Fruit fly (Drosophila melanogaster) whole organism, embryonic: ENCODE results near the gene CG13894.

Source experiments
- Bteb2 ChIP-seq: fragments of 200-800 bp; sonication (Bioruptor generic); optimal IDR thresholded peaks from 2 replicates; lab custom pipeline; 2016; ENCODE audit warnings: missing biosample characterization, missing genetic modification characterization
- CG10979 ChIP-seq: fragments of 200-800 bp; sonication (Bioruptor generic); optimal IDR thresholded peaks from 2 replicates; lab custom pipeline; 2018; ENCODE audit warnings: missing biosample characterization, mild to moderate bottlenecking, missing genetic modification characterization, moderate library complexity
- CG11085 ChIP-seq: fragments of 200-800 bp; sonication (Bioruptor generic); IDR thresholded peaks from 2 replicates; pipeline ENCODE4 v1.3.6; 2022; ENCODE audit warnings: missing biosample characterization, missing genetic modification characterization
- CG1233 ChIP-seq: fragments of 200-800 bp; sonication (Bioruptor generic); optimal IDR thresholded peaks from 4 replicates; lab custom pipeline; 2018; ENCODE audit warnings: missing biosample characterization, mild to moderate bottlenecking, missing genetic modification characterization
- CG13123 ChIP-seq: fragments of 200-800 bp; sonication (Bioruptor generic); optimal IDR thresholded peaks from 2 replicates; lab custom pipeline; 2016; ENCODE audit warnings: missing biosample characterization, missing genetic modification characterization
- CG1529 ChIP-seq: fragments of 200-800 bp; sonication (Bioruptor generic); optimal IDR thresholded peaks from 3 replicates; lab custom pipeline; 2018; ENCODE audit warnings: missing biosample characterization, missing genetic modification characterization
- CG15601 ChIP-seq: fragments of 200-800 bp; sonication (Bioruptor generic); optimal IDR thresholded peaks from 3 replicates; lab custom pipeline; 2019; ENCODE audit warnings: missing biosample characterization, mild to moderate bottlenecking, missing genetic modification characterization, moderate library complexity
- CG1603 ChIP-seq: fragments of 200-800 bp; sonication (Bioruptor generic); optimal IDR thresholded peaks from 2 replicates; lab custom pipeline; 2019; ENCODE audit warnings: missing biosample characterization, mild to moderate bottlenecking, missing genetic modification characterization, moderate library complexity
- CG17361 ChIP-seq: fragments of 200-800 bp; sonication (Bioruptor generic); IDR thresholded peaks from 3 replicates; pipeline ENCODE4 v1.3.6; 2022; ENCODE audit warnings: missing biosample characterization, missing genetic modification characterization
- CG17612 ChIP-seq: fragments of 200-800 bp; sonication (Bioruptor generic); IDR thresholded peaks from 2 replicates; pipeline ENCODE4 v1.3.6; 2022; ENCODE audit warnings: missing biosample characterization, missing genetic modification characterization
- CG1832 ChIP-seq: fragments of 200-800 bp; sonication (Bioruptor generic); optimal IDR thresholded peaks from 2 replicates; lab custom pipeline; 2017; ENCODE audit warnings: missing biosample characterization, mild to moderate bottlenecking, missing genetic modification characterization, inconsistent platforms
- CG2120 ChIP-seq: fragments of 200-800 bp; sonication (Bioruptor generic); optimal IDR thresholded peaks from 3 replicates; lab custom pipeline; 2016; ENCODE audit warnings: missing biosample characterization, missing genetic modification characterization
- CG3847 ChIP-seq: fragments of 200-800 bp; sonication (Bioruptor generic); IDR thresholded peaks from 2 replicates; pipeline ENCODE4 v1.3.6; 2022; ENCODE audit warnings: missing biosample characterization, missing genetic modification characterization
- CG6254 ChIP-seq: fragments of 200-800 bp; sonication (Bioruptor generic); optimal IDR thresholded peaks from 3 replicates; lab custom pipeline; 2017; ENCODE audit warnings: mild to moderate bottlenecking, missing biosample characterization, missing genetic modification reagents, missing genetic modification characterization
- CG7556 ChIP-seq: fragments of 200-800 bp; sonication (Bioruptor generic); optimal IDR thresholded peaks from 2 replicates; lab custom pipeline; 2017; ENCODE audit warnings: missing biosample characterization, mild to moderate bottlenecking, missing genetic modification characterization
- CG7839 ChIP-seq: fragments of 200-800 bp; sonication (Bioruptor generic); optimal IDR thresholded peaks from 3 replicates; lab custom pipeline; 2018; ENCODE audit warnings: missing biosample characterization, mild to moderate bottlenecking, missing genetic modification characterization, moderate library complexity
- CG7987 ChIP-seq: fragments of 200-800 bp; sonication (Bioruptor generic); optimal IDR thresholded peaks from 2 replicates; lab custom pipeline; 2018; ENCODE audit warnings: missing biosample characterization, mild to moderate bottlenecking, missing genetic modification characterization, moderate library complexity
- CG8478 ChIP-seq: fragments of >200 bp; optimal IDR thresholded peaks from 2 replicates; lab custom pipeline; 2018
- CG9727 ChIP-seq: fragments of 200-800 bp; sonication (Bioruptor generic); optimal IDR thresholded peaks from 3 replicates; lab custom pipeline; 2017; ENCODE audit warnings: missing biosample characterization, mild to moderate bottlenecking, missing genetic modification characterization
- CG9797 ChIP-seq: fragments of 200-800 bp; sonication (Bioruptor generic); optimal IDR thresholded peaks from 3 replicates; lab custom pipeline; 2018; ENCODE audit warnings: missing biosample characterization, mild to moderate bottlenecking, missing genetic modification characterization
- CG9817 ChIP-seq: fragments of 200-800 bp; sonication (Bioruptor generic); optimal IDR thresholded peaks from 2 replicates; lab custom pipeline; 2018; ENCODE audit warnings: missing biosample characterization, mild to moderate bottlenecking, missing genetic modification characterization, moderate library complexity
- CTCF ChIP-seq: fragments of 200-800 bp; sonication (Bioruptor generic); optimal IDR thresholded peaks from 2 replicates; lab custom pipeline; 2017; ENCODE audit warnings: missing biosample characterization, mild to moderate bottlenecking, missing genetic modification characterization, moderate library complexity
- Dll ChIP-seq: fragments of 200-800 bp; sonication (Bioruptor generic); IDR thresholded peaks from 4 replicates; pipeline ENCODE4 v1.3.6; 2022; ENCODE audit warnings: missing biosample characterization, missing genetic modification characterization; ENCODE audit not compliant: partially characterized antibody
- Doc2 ChIP-seq: fragments of 200-800 bp; sonication (Bioruptor generic); IDR thresholded peaks from 2 replicates; pipeline ENCODE4 v1.3.6; 2022; ENCODE audit warnings: missing biosample characterization, missing genetic modification characterization
- ERR ChIP-seq: fragments of 200-800 bp; sonication (Bioruptor generic); optimal IDR thresholded peaks from 2 replicates; lab custom pipeline; 2016; ENCODE audit warnings: missing biosample characterization, missing genetic modification characterization
- Fer2 ChIP-seq: fragments of 200-800 bp; sonication (Bioruptor generic); optimal IDR thresholded peaks from 2 replicates; lab custom pipeline; 2018; ENCODE audit warnings: missing biosample characterization, mild to moderate bottlenecking, missing genetic modification characterization, moderate library complexity
- HLHmδ ChIP-seq: fragments of 200-800 bp; sonication (Bioruptor generic); optimal IDR thresholded peaks from 2 replicates; lab custom pipeline; 2018; ENCODE audit warnings: missing biosample characterization, mild to moderate bottlenecking, missing genetic modification characterization, moderate library complexity
- Hr78 ChIP-seq, 2 experiments: fragments of 200-800 bp in 1 of 2; fragments of >200 bp in 1 of 2; sonication (Bioruptor generic) in 1 of 2; optimal IDR thresholded peaks; 2 replicates each; lab custom pipeline; 2017 to 2019; ENCODE audit warnings: missing biosample characterization in 2 of 2, missing genetic modification characterization in 2 of 2, mild to moderate bottlenecking in 1 of 2, moderate library complexity in 1 of 2
- Hsf ChIP-seq: fragments of 200-800 bp; sonication (Bioruptor generic); optimal IDR thresholded peaks from 3 replicates; lab custom pipeline; 2016; ENCODE audit warnings: missing biosample characterization, missing genetic modification characterization
- MESR4 ChIP-seq: fragments of 200-800 bp; sonication (Bioruptor generic); optimal IDR thresholded peaks from 2 replicates; lab custom pipeline; 2018; ENCODE audit warnings: missing biosample characterization, mild to moderate bottlenecking, missing genetic modification characterization, moderate library complexity
- Meics ChIP-seq: fragments of 200-800 bp; sonication (Bioruptor generic); optimal IDR thresholded peaks from 2 replicates; lab custom pipeline; 2017; ENCODE audit warnings: missing biosample characterization, mild to moderate bottlenecking, missing genetic modification characterization
- NC2β ChIP-seq: fragments of 200-800 bp; sonication (Bioruptor generic); optimal IDR thresholded peaks from 2 replicates; lab custom pipeline; 2016; ENCODE audit warnings: missing biosample characterization, missing genetic modification characterization
- NK7.1 ChIP-seq: fragments of 200-800 bp; sonication (Bioruptor generic); optimal IDR thresholded peaks from 3 replicates; lab custom pipeline; 2016; ENCODE audit warnings: missing biosample characterization, missing genetic modification characterization
- Ptx1 ChIP-seq: fragments of 200-800 bp; sonication (Bioruptor generic); IDR thresholded peaks from 2 replicates; pipeline ENCODE4 v1.3.6; 2022; ENCODE audit warnings: missing biosample characterization, missing genetic modification characterization
- Rx ChIP-seq: fragments of 200-800 bp; sonication (Bioruptor generic); IDR thresholded peaks from 2 replicates; pipeline ENCODE4 v1.3.6; 2022; ENCODE audit warnings: missing biosample characterization, missing genetic modification characterization
- ara ChIP-seq: fragments of 200-800 bp; sonication (Bioruptor generic); IDR thresholded peaks from 2 replicates; pipeline ENCODE4 v1.3.6; 2022; ENCODE audit warnings: missing biosample characterization, missing genetic modification characterization
- bab2 ChIP-seq: fragments of 200-800 bp; sonication (Bioruptor generic); optimal IDR thresholded peaks from 2 replicates; lab custom pipeline; 2016; ENCODE audit warnings: missing biosample characterization, missing genetic modification characterization
- danr ChIP-seq: fragments of 200-800 bp; sonication (Bioruptor generic); IDR thresholded peaks from 2 replicates; pipeline ENCODE4 v1.3.6; 2022; ENCODE audit warnings: missing biosample characterization, missing genetic modification characterization
- fru ChIP-seq: fragments of >200 bp; optimal IDR thresholded peaks from 2 replicates; lab custom pipeline; 2017
- gem ChIP-seq: fragments of 200-800 bp; sonication (Bioruptor generic); optimal IDR thresholded peaks from 2 replicates; lab custom pipeline; 2019; ENCODE audit warnings: missing biosample characterization, mild to moderate bottlenecking, missing genetic modification characterization, moderate library complexity
- grau ChIP-seq: fragments of 200-800 bp; optimal IDR thresholded peaks from 3 replicates; lab custom pipeline; 2019; ENCODE audit warnings: missing biosample characterization, mild to moderate bottlenecking, missing genetic modification characterization, moderate library complexity
- lab ChIP-seq: fragments of 200-800 bp; sonication (Bioruptor generic); optimal IDR thresholded peaks from 3 replicates; lab custom pipeline; 2017; ENCODE audit warnings: missing biosample characterization, missing genetic modification characterization, mild to moderate bottlenecking, moderate library complexity, missing genetic modification reagents
- lov ChIP-seq, 2 experiments: fragments of 200-800 bp in 1 of 2; fragments of >200 bp in 1 of 2; sonication (Bioruptor generic) in 1 of 2; IDR thresholded peaks in 1 of 2; optimal IDR thresholded peaks in 1 of 2; 2 replicates in 1 of 2; 3 replicates in 1 of 2; pipeline versions ENCODE4 v1.3.6 to Lab custom; 2017 to 2022; ENCODE audit warnings: missing biosample characterization in 1 of 2, missing genetic modification characterization in 1 of 2
- pfk ChIP-seq: fragments of 200-800 bp; sonication (Bioruptor generic); optimal IDR thresholded peaks from 2 replicates; lab custom pipeline; 2018; ENCODE audit warnings: missing biosample characterization, mild to moderate bottlenecking, missing genetic modification characterization, moderate library complexity
- psq ChIP-seq: fragments of 200-800 bp; sonication (Bioruptor generic); optimal IDR thresholded peaks from 2 replicates; lab custom pipeline; 2017; ENCODE audit warnings: missing biosample characterization, missing genetic modification characterization
- salm ChIP-seq: fragments of 200-800 bp; sonication (Bioruptor generic); optimal IDR thresholded peaks from 2 replicates; lab custom pipeline; 2018; ENCODE audit warnings: missing biosample characterization, mild to moderate bottlenecking, missing genetic modification characterization
- scrt ChIP-seq: fragments of 200-800 bp; sonication (Bioruptor generic); optimal IDR thresholded peaks from 2 replicates; lab custom pipeline; 2018; ENCODE audit warnings: missing biosample characterization, mild to moderate bottlenecking, missing genetic modification characterization, moderate library complexity
- seq ChIP-seq: fragments of 200-800 bp; sonication (Bioruptor generic); IDR thresholded peaks from 2 replicates; pipeline ENCODE4 v1.3.6; 2022; ENCODE audit warnings: missing biosample characterization, missing genetic modification characterization
- sqz ChIP-seq: fragments of 200-800 bp; sonication (Bioruptor generic); optimal IDR thresholded peaks from 3 replicates; lab custom pipeline; 2018; ENCODE audit warnings: missing biosample characterization, mild to moderate bottlenecking, missing genetic modification characterization
- usp ChIP-seq: fragments of >200 bp; optimal IDR thresholded peaks from 2 replicates; lab custom pipeline; 2017; ENCODE audit warnings: missing biosample characterization, missing genetic modification characterization

CG13894 gene

dm6 chr3L:700160-700917 is 1.4 kb upstream of the CG13894 start (continued):
- TF ChIP-seq MESR4 (GFP tag; lab: Kevin White, UChicago) (no peak), seq (peak; percentile 40; the same call in 1 of the 2 replicates), Doc2 (GFP tag; lab: Robert Waterston, UW) (no peak), CG3847 (GFP tag; lab: Robert Waterston, UW) (0 out of 2 replicates have a peak, but pooled peaks have one; percentile 13), NK7.1 (GFP tag; lab: Kevin White, UChicago) (no peak), CG9817 (tag; lab: Kevin White, UChicago) (peak; percentile 36), psq (GFP tag; lab: Kevin White, UChicago) (no peak), CG2120 (GFP tag; lab: Kevin White, UChicago) (peak; percentile 69), CG8478 (lab: Kevin White, UChicago) (no peak), bab2 (peak; percentile 7), CG10979 (tag; lab: Kevin White, UChicago) (peak; percentile 59), Rx (GFP tag; lab: Robert Waterston, UW) (no peak), CG17361 (peak; percentile 71; the same call in 2 of the 3 replicates), CG1529 (GFP tag; lab: Kevin White, UChicago) (peak; percentile 8), fru (lab: Kevin White, UChicago) (no peak), Hsf (GFP tag; lab: Kevin White, UChicago) (peak; percentile 62), gem (tag; lab: Kevin White, UChicago) (peak; percentile 84), grau (tag; lab: Kevin White, UChicago) (peak; percentile 73), CG9797 (GFP tag; lab: Kevin White, UChicago) (no peak), lab (GFP tag; lab: Kevin White, UChicago) (peak; percentile 80), danr (GFP tag; lab: Robert Waterston, UW) (peak; percentile 40; the same call in 1 of the 2 replicates), usp (no peak), Fer2 (tag; lab: Kevin White, UChicago) (peak; percentile 12), CG6254 (GFP tag; lab: Kevin White, UChicago) (peak; percentile 60), salm (tag; lab: Kevin White, UChicago) (peak; percentile 41), CG1832 (no peak), CG17612 (GFP tag; lab: Robert Waterston, UW) (no peak), lov (optimal IDR thresholded peaks at IDR 0.05; lab: Kevin White, UChicago) (no peak), lov (GFP tag; IDR thresholded peaks at IDR 0.05; lab: Robert Waterston, UW) (no peak), NC2β (GFP tag; lab: Kevin White, UChicago) (peak; percentile 10), CG1233 (GFP tag; lab: Kevin White, UChicago) (peak; percentile 41), ara (GFP tag; lab: Robert Waterston, UW) (peak; percentile 50; the same call in 1 of the 2 replicates), Meics (GFP tag; lab: Kevin White, UChicago) (peak; percentile 72), CG7987 (GFP tag; lab: Kevin White, UChicago) (peak; percentile 61), CG7839 (tag; lab: Kevin White, UChicago) (peak; percentile 65), ERR (GFP tag; lab: Kevin White, UChicago) (peak; percentile 17), CG11085 (GFP tag; lab: Robert Waterston, UW) (no peak), Ptx1 (peak; percentile 54), pfk (GFP tag; lab: Kevin White, UChicago) (no peak), CG15601 (tag; lab: Kevin White, UChicago) (peak; percentile 41), scrt (GFP tag; lab: Kevin White, UChicago) (peak; percentile 61), Hr78 (GFP tag; optimal IDR thresholded peaks at IDR 0.05; lab: Kevin White, UChicago) (peak in 1 of 2 experiments; percentile 79), sqz (GFP tag; lab: Kevin White, UChicago) (peak; percentile 21), CG13123 (GFP tag; lab: Kevin White, UChicago) (no peak), Bteb2 (GFP tag; lab: Kevin White, UChicago) (peak; percentile 1), HLHmδ (GFP tag; lab: Kevin White, UChicago) (no peak), CG1603 (tag; lab: Kevin White, UChicago) (peak; percentile 47), Dll (GFP tag; lab: Robert Waterston, UW) (no peak), CG7556 (peak; percentile 68), CTCF (GFP tag; lab: Kevin White, UChicago) (peak; percentile 11), CG9727 (GFP tag; lab: Kevin White, UChicago) (no peak)
